Worm (Caenorhabditis elegans): ENCODE measurements around the gene C53A5.13.

The C53A5.13 gene

ce11 chrV:14504120-14504519, 42.5 kb upstream of the C53A5.13 start:
- TF ChIP-seq ceh-39 (tag; optimal IDR thresholded peaks at IDR 0.05), result no peak
- no peak for TF ChIP-seq bed-3 (GFP tag; optimal IDR thresholded peaks at IDR 0.05)
- TF ChIP-seq ces-1 (GFP tag; optimal IDR thresholded peaks at IDR 0.05), result no peak
- no peak for TF ChIP-seq blmp-1 (tag; optimal IDR thresholded peaks at IDR 0.05)
- TF ChIP-seq snpc-4 (tag; optimal IDR thresholded peaks at IDR 0.05), result no peak
- TF ChIP-seq nhr-2 (tag; optimal IDR thresholded peaks at IDR 0.05), result no peak
- no peak for TF ChIP-seq drap-1 (GFP tag; optimal IDR thresholded peaks at IDR 0.05)
- no peak for TF ChIP-seq mep-1 (tag; optimal IDR thresholded peaks at IDR 0.05)
- no peak for TF ChIP-seq mls-2 (tag; optimal IDR thresholded peaks at IDR 0.05)
- no peak for TF ChIP-seq sptf-1 (tag; optimal IDR thresholded peaks at IDR 0.05)
- TF ChIP-seq elt-1 (tag; optimal IDR thresholded peaks at IDR 0.05; ENCODE audit: borderline replicate concordance, insufficient read depth), result no peak
- no peak for TF ChIP-seq sem-2 (GFP tag; optimal IDR thresholded peaks at IDR 0.05)
- TF ChIP-seq nhr-76 (tag; optimal IDR thresholded peaks at IDR 0.05), result no peak
- no peak for TF ChIP-seq mab-5 (tag; optimal IDR thresholded peaks at IDR 0.05)

- TF ChIP-seq hlh-1 (tag; optimal IDR thresholded peaks at IDR 0.05), result no peak
- TF ChIP-seq mab-5 (tag; optimal IDR thresholded peaks at IDR 0.05), result no peak
- no peak for TF ChIP-seq nhr-28 (tag; optimal IDR thresholded peaks at IDR 0.05)
- no peak for TF ChIP-seq blmp-1 (tag; optimal IDR thresholded peaks at IDR 0.05)
- peak; percentile 29 for TF ChIP-seq M03D4.4 (tag; optimal IDR thresholded peaks at IDR 0.05)
- TF ChIP-seq sptf-1 (tag; optimal IDR thresholded peaks at IDR 0.05), result no peak
- TF ChIP-seq drap-1 (GFP tag; optimal IDR thresholded peaks at IDR 0.05), result peak; percentile 66
- no peak for TF ChIP-seq ham-2 (GFP tag; optimal IDR thresholded peaks at IDR 0.05)
- no peak for TF ChIP-seq unc-120 (tag; optimal IDR thresholded peaks at IDR 0.05; ENCODE audit: poor library complexity, severe bottlenecking)
Measured at ce11 chrV:14504774-14505173, 41.9 kb upstream of the C53A5.13 start.

ce11 chrV:14505745-14506214, 40.9 kb upstream of the C53A5.13 start:
- TF ChIP-seq sptf-1 (tag; optimal IDR thresholded peaks at IDR 0.05) (peak; percentile 30), nhr-28 (tag; optimal IDR thresholded peaks at IDR 0.05) (no peak), ham-2 (GFP tag; optimal IDR thresholded peaks at IDR 0.05) (peak; percentile 95), mls-2 (tag; optimal IDR thresholded peaks at IDR 0.05) (no peak), unc-62 (GFP tag; optimal IDR thresholded peaks at IDR 0.05) (no peak), cnd-1 (tag; optimal IDR thresholded peaks at IDR 0.05) (peak; percentile 15), drap-1 (GFP tag; optimal IDR thresholded peaks at IDR 0.05) (peak; percentile 62), elt-1 (tag; optimal IDR thresholded peaks at IDR 0.05; ENCODE audit: borderline replicate concordance, insufficient read depth) (peak; percentile 92), lin-32 (GFP tag; optimal IDR thresholded peaks at IDR 0.05) (no peak), elt-3 (tag; optimal IDR thresholded peaks at IDR 0.05) (peak; percentile 14), lsy-2 (tag; optimal IDR thresholded peaks at IDR 0.05) (no peak), tbx-8 (GFP tag; optimal IDR thresholded peaks at IDR 0.05) (no peak), sem-2 (GFP tag; optimal IDR thresholded peaks at IDR 0.05) (peak; percentile 7), snpc-4 (tag; optimal IDR thresholded peaks at IDR 0.05) (no peak)

- TF ChIP-seq unc-62 (GFP tag; optimal IDR thresholded peaks at IDR 0.05) (peak; percentile 68), snpc-4 (tag; optimal IDR thresholded peaks at IDR 0.05) (no peak), elt-1 (tag; optimal IDR thresholded peaks at IDR 0.05; ENCODE audit: borderline replicate concordance, insufficient read depth) (peak; percentile 99), nhr-2 (tag; optimal IDR thresholded peaks at IDR 0.05) (peak; percentile 53), drap-1 (GFP tag; optimal IDR thresholded peaks at IDR 0.05) (peak; percentile 66), lsy-2 (tag; optimal IDR thresholded peaks at IDR 0.05) (no peak), mls-2 (tag; optimal IDR thresholded peaks at IDR 0.05) (no peak), ham-2 (GFP tag; optimal IDR thresholded peaks at IDR 0.05) (peak; percentile 57), ces-1 (GFP tag; optimal IDR thresholded peaks at IDR 0.05) (peak; percentile 58), ztf-11 (tag; optimal IDR thresholded peaks at IDR 0.05) (peak; percentile 46), nhr-28 (tag; optimal IDR thresholded peaks at IDR 0.05) (no peak)
Measured at ce11 chrV:14506713-14507675, 39.7 kb upstream of the C53A5.13 start.

- peak; percentile 2 for TF ChIP-seq nhr-2 (tag; optimal IDR thresholded peaks at IDR 0.05)
- no peak for TF ChIP-seq flh-1 (GFP tag; optimal IDR thresholded peaks at IDR 0.05)
- TF ChIP-seq snpc-4 (tag; optimal IDR thresholded peaks at IDR 0.05), result no peak
- no peak for TF ChIP-seq lin-13 (tag; optimal IDR thresholded peaks at IDR 0.05)
- TF ChIP-seq nhr-237 (tag; optimal IDR thresholded peaks at IDR 0.05), result no peak
- peak; percentile 95 for TF ChIP-seq blmp-1 (tag; optimal IDR thresholded peaks at IDR 0.05)
- TF ChIP-seq cnd-1 (tag; optimal IDR thresholded peaks at IDR 0.05), result peak; percentile 34
- TF ChIP-seq elt-1 (tag; optimal IDR thresholded peaks at IDR 0.05; ENCODE audit: borderline replicate concordance, insufficient read depth), result peak; percentile 19
- no peak for TF ChIP-seq M03D4.4 (tag; optimal IDR thresholded peaks at IDR 0.05)
- peak; percentile 56 for TF ChIP-seq drap-1 (GFP tag; optimal IDR thresholded peaks at IDR 0.05)
- no peak for TF ChIP-seq elt-3 (tag; optimal IDR thresholded peaks at IDR 0.05)
- TF ChIP-seq mls-2 (tag; optimal IDR thresholded peaks at IDR 0.05), result no peak
- TF ChIP-seq unc-62 (GFP tag; optimal IDR thresholded peaks at IDR 0.05), result no peak
- no peak for TF ChIP-seq sptf-1 (tag; optimal IDR thresholded peaks at IDR 0.05)
- TF ChIP-seq mab-5 (tag; optimal IDR thresholded peaks at IDR 0.05), result no peak
- no peak for TF ChIP-seq zip-8 (tag; optimal IDR thresholded peaks at IDR 0.05)
- TF ChIP-seq tbx-8 (GFP tag; optimal IDR thresholded peaks at IDR 0.05), result no peak
- no peak for TF ChIP-seq mep-1 (tag; optimal IDR thresholded peaks at IDR 0.05)
- TF ChIP-seq ham-2 (GFP tag; optimal IDR thresholded peaks at IDR 0.05), result peak; percentile 71
- no peak for TF ChIP-seq lsy-2 (tag; optimal IDR thresholded peaks at IDR 0.05)
- TF ChIP-seq ces-1 (GFP tag; optimal IDR thresholded peaks at IDR 0.05), result peak; percentile 25
Measured at ce11 chrV:14508005-14508521, 38.6 kb upstream of the C53A5.13 start, which contains the start of gene R02D5.1. TSS of gene R02D5.1 (plus strand) at chrV:14508249.
